Worm (Caenorhabditis elegans) whole organism, L4 larva: Measurements from ENCODE around the gene F20C5.11.

Experiments used
- F37D6.2 ChIP-seq: sonication (generic microtip); optimal IDR thresholded peaks from 2 replicates; lab custom pipeline; 2016; ENCODE audit warnings: mild to moderate bottlenecking, missing genetic modification characterization, missing compliant biosample characterization
- F49E8.2 ChIP-seq: sonication (generic microtip); optimal IDR thresholded peaks from 2 replicates; lab custom pipeline; 2016; ENCODE audit warnings: missing compliant biosample characterization, mild to moderate bottlenecking, missing genetic modification characterization, borderline replicate concordance
- R02D3.7 ChIP-seq: fragments of 150-350 bp; sonication (generic microtip); optimal IDR thresholded peaks from 3 replicates; lab custom pipeline; 2014; ENCODE audit warnings: missing biosample characterization, missing genetic modification characterization
- Y75B8A.6 ChIP-seq: fragments of 200-800 bp; sonication (Bioruptor generic); IDR thresholded peaks from 2 replicates; pipeline ENCODE4 v1.3.6; 2022; ENCODE audit warnings: missing genetic modification reagents, missing genetic modification characterization, missing compliant biosample characterization
- ZK337.2 ChIP-seq: fragments of 200-800 bp; sonication (Bioruptor generic); IDR thresholded peaks from 2 replicates; pipeline ENCODE4 v1.3.6; 2022; ENCODE audit warnings: missing genetic modification reagents, missing genetic modification characterization, missing compliant biosample characterization
- aha-1 ChIP-seq: fragments of 150-350 bp; peaks from one replicate; lab custom pipeline; 2014; ENCODE audit warnings: missing biosample characterization, missing genetic modification characterization
- ama-1 ChIP-seq: fragments of 150-350 bp; optimal IDR thresholded peaks from 2 replicates; lab custom pipeline; 2014; ENCODE audit warnings: inconsistent platforms, mixed read lengths
- ceh-32 ChIP-seq: sonication (generic microtip); optimal IDR thresholded peaks from 2 replicates; lab custom pipeline; 2016; ENCODE audit warnings: mild to moderate bottlenecking, missing genetic modification characterization, missing compliant biosample characterization; ENCODE audit not compliant: poor library complexity
- ceh-82 ChIP-seq: sonication (generic microtip); optimal IDR thresholded peaks from 2 replicates; lab custom pipeline; 2017; ENCODE audit warnings: missing biosample characterization, missing genetic modification characterization
- ctbp-1 ChIP-seq: fragments of 200-800 bp; sonication (Bioruptor generic); IDR thresholded peaks from 2 replicates; pipeline ENCODE4 v1.3.6; 2022; ENCODE audit warnings: missing genetic modification reagents, missing genetic modification characterization, missing compliant biosample characterization
- dmd-9 ChIP-seq: fragments of 200-800 bp; sonication (Bioruptor generic); IDR thresholded peaks from 2 replicates; pipeline ENCODE4 v1.3.6; 2022; ENCODE audit warnings: missing genetic modification reagents, missing genetic modification characterization, missing compliant biosample characterization
- duxl-1 ChIP-seq: sonication (generic microtip); optimal IDR thresholded peaks from 2 replicates; lab custom pipeline; 2016; ENCODE audit warnings: mild to moderate bottlenecking, missing genetic modification characterization, moderate library complexity, missing compliant biosample characterization; ENCODE audit not compliant: poor library complexity
- dve-1 ChIP-seq: sonication (generic microtip); optimal IDR thresholded peaks from 2 replicates; lab custom pipeline; 2017; ENCODE audit warnings: antibody characterized with exemption, mild to moderate bottlenecking, missing genetic modification characterization, missing compliant biosample characterization; ENCODE audit not compliant: insufficient read depth
- egl-43 ChIP-seq: fragments of 200-800 bp; sonication (Bioruptor generic); IDR thresholded peaks from 2 replicates; pipeline ENCODE4 v1.3.6; 2022; ENCODE audit warnings: missing genetic modification reagents, missing genetic modification characterization, missing compliant biosample characterization
- gei-8 ChIP-seq: fragments of 200-800 bp; sonication (Bioruptor generic); optimal IDR thresholded peaks from 2 replicates; lab custom pipeline; 2018; ENCODE audit warnings: mild to moderate bottlenecking, missing genetic modification characterization, missing compliant biosample characterization
- hlh-30 ChIP-seq: sonication (generic microtip); optimal IDR thresholded peaks from 2 replicates; lab custom pipeline; 2017; ENCODE audit warnings: antibody characterized with exemption, mild to moderate bottlenecking, missing genetic modification characterization, missing compliant biosample characterization; ENCODE audit not compliant: insufficient read depth
- jun-1 ChIP-seq: fragments of 150-350 bp; optimal IDR thresholded peaks from 2 replicates; lab custom pipeline; 2014; ENCODE audit warnings: missing biosample characterization, missing genetic modification reagents, missing genetic modification characterization
- lin-13 ChIP-seq: fragments of 150-350 bp; optimal IDR thresholded peaks from 2 replicates; lab custom pipeline; 2014; ENCODE audit warnings: missing biosample characterization, missing genetic modification reagents, missing genetic modification characterization
- lin-38 ChIP-seq: fragments of 200-800 bp; sonication (Bioruptor generic); IDR thresholded peaks from 2 replicates; pipeline ENCODE4 v1.3.6; 2022; ENCODE audit warnings: missing genetic modification reagents, missing genetic modification characterization, missing compliant biosample characterization
- lin-39 ChIP-seq: fragments of 150-350 bp; optimal IDR thresholded peaks from 2 replicates; lab custom pipeline; 2014; ENCODE audit warnings: missing biosample characterization, missing genetic modification reagents, missing genetic modification characterization
- madf-5 ChIP-seq, 2 experiments: fragments of 200-800 bp; sonication (Bioruptor generic); IDR thresholded peaks; 2 replicates each; pipeline ENCODE4 v1.3.6; 2022; ENCODE audit warnings: missing compliant biosample characterization in 2 of 2, missing genetic modification characterization in 2 of 2
- mdl-1 ChIP-seq, 2 experiments: fragments of 150-350 bp in 1 of 2; sonication (generic microtip) in 1 of 2; optimal IDR thresholded peaks; 2 replicates each; lab custom pipeline; 2014 to 2017; ENCODE audit warnings: missing biosample characterization in 2 of 2, missing genetic modification characterization in 2 of 2
- mdt-29 ChIP-seq: fragments of 200-800 bp; sonication (Bioruptor generic); IDR thresholded peaks from 2 replicates; pipeline ENCODE4 v1.3.6; 2022; ENCODE audit warnings: missing genetic modification reagents, missing genetic modification characterization, missing compliant biosample characterization
- mes-2 ChIP-seq: sonication (generic microtip); optimal IDR thresholded peaks from 2 replicates; lab custom pipeline; 2016; ENCODE audit warnings: missing genotype, mild to moderate bottlenecking, missing genetic modification characterization, missing compliant biosample characterization; ENCODE audit not compliant: poor library complexity, severe bottlenecking
- mxl-3 ChIP-seq: fragments of 200-800 bp; sonication (Bioruptor generic); optimal IDR thresholded peaks from 2 replicates; lab custom pipeline; 2018; ENCODE audit warnings: mild to moderate bottlenecking, missing genetic modification characterization, missing compliant biosample characterization
- nhr-10 ChIP-seq: fragments of 150-350 bp; optimal IDR thresholded peaks from 2 replicates; lab custom pipeline; 2014; ENCODE audit warnings: missing biosample characterization, missing genetic modification characterization
- nhr-102 ChIP-seq: sonication (generic microtip); optimal IDR thresholded peaks from 2 replicates; lab custom pipeline; 2016; ENCODE audit warnings: mild to moderate bottlenecking, missing genetic modification characterization, moderate library complexity, missing compliant biosample characterization
- nhr-11 ChIP-seq: fragments of 150-350 bp; optimal IDR thresholded peaks from 2 replicates; lab custom pipeline; 2014; ENCODE audit warnings: missing biosample characterization, missing genetic modification characterization
- nhr-41 ChIP-seq: fragments of 200-800 bp; sonication (Bioruptor generic); IDR thresholded peaks from 2 replicates; pipeline ENCODE4 v1.3.6; 2022; ENCODE audit warnings: missing genetic modification reagents, missing genetic modification characterization, missing compliant biosample characterization
- nhr-42 ChIP-seq: fragments of 200-800 bp; sonication (Bioruptor generic); IDR thresholded peaks from 2 replicates; pipeline ENCODE4 v1.3.6; 2022; ENCODE audit warnings: missing genetic modification characterization, missing compliant biosample characterization
- nhr-48 ChIP-seq: sonication (generic microtip); optimal IDR thresholded peaks from 2 replicates; lab custom pipeline; 2016; ENCODE audit warnings: mild to moderate bottlenecking, missing genetic modification characterization, missing compliant biosample characterization
- pha-4 ChIP-seq, 2 experiments: fragments of 150-350 bp in 1 of 2; fragments of 200-800 bp in 1 of 2; sonication (Bioruptor generic) in 1 of 2; IDR thresholded peaks in 1 of 2; optimal IDR thresholded peaks in 1 of 2; 2 replicates each; pipeline versions ENCODE4 v1.3.6 to Lab custom; 2014 to 2022; ENCODE audit warnings: missing genetic modification characterization in 2 of 2, missing genetic modification reagents in 2 of 2, missing biosample characterization in 1 of 2, missing compliant biosample characterization in 1 of 2
- pqm-1 ChIP-seq: sonication (generic microtip); optimal IDR thresholded peaks from 2 replicates; lab custom pipeline; 2017; ENCODE audit warnings: missing biosample characterization, missing genetic modification characterization
- rbr-2 ChIP-seq: sonication (generic microtip); optimal IDR thresholded peaks from 2 replicates; lab custom pipeline; 2016; ENCODE audit warnings: missing genotype, missing genetic modification characterization, missing compliant biosample characterization
- sdz-12 ChIP-seq: fragments of 200-800 bp; sonication (Bioruptor generic); optimal IDR thresholded peaks from 2 replicates; lab custom pipeline; 2018; ENCODE audit warnings: mild to moderate bottlenecking, missing genetic modification characterization, missing compliant biosample characterization
- skn-1 ChIP-seq: fragments of 150-350 bp; optimal IDR thresholded peaks from 2 replicates; lab custom pipeline; 2014; ENCODE audit warnings: missing biosample characterization, missing genetic modification characterization
- snpc-1.2 ChIP-seq: fragments of 200-800 bp; sonication (Bioruptor generic); IDR thresholded peaks from 2 replicates; pipeline ENCODE4 v1.3.6; 2022; ENCODE audit warnings: missing genetic modification reagents, missing genetic modification characterization, missing compliant biosample characterization
- snpc-4 ChIP-seq: fragments of 150-350 bp; optimal IDR thresholded peaks from 2 replicates; lab custom pipeline; 2014; ENCODE audit warnings: missing biosample characterization, missing genetic modification characterization
- spr-3 ChIP-seq: fragments of 200-800 bp; sonication (Bioruptor generic); optimal IDR thresholded peaks from 2 replicates; lab custom pipeline; 2018; ENCODE audit warnings: mild to moderate bottlenecking, missing genetic modification characterization, missing compliant biosample characterization
- tra-1 ChIP-seq: fragments of 200-800 bp; sonication (Bioruptor generic); IDR thresholded peaks from 2 replicates; pipeline ENCODE4 v1.3.6; 2022; ENCODE audit warnings: missing genetic modification reagents, missing genetic modification characterization, missing compliant biosample characterization
- unc-130 ChIP-seq: sonication (generic microtip); optimal IDR thresholded peaks from 2 replicates; lab custom pipeline; 2016; ENCODE audit warnings: missing genetic modification reagents, missing genetic modification characterization, missing compliant biosample characterization
- unc-39 ChIP-seq: sonication (generic microtip); optimal IDR thresholded peaks from 2 replicates; lab custom pipeline; 2017; ENCODE audit warnings: missing biosample characterization, missing genetic modification characterization
- unc-62 ChIP-seq, 3 experiments: fragments of 150-350 bp in 1 of 3; sonication (generic microtip); optimal IDR thresholded peaks in 2 of 3; peaks in 1 of 3; 1 replicate in 1 of 3; 2 replicates in 2 of 3; lab custom pipeline; 2014 to 2017; ENCODE audit warnings: missing biosample characterization in 3 of 3, missing genetic modification characterization in 3 of 3, missing genetic modification reagents in 3 of 3, missing genotype in 1 of 3
- vab-7 ChIP-seq: fragments of 200-800 bp; sonication (Bioruptor generic); IDR thresholded peaks from 2 replicates; pipeline ENCODE4 v1.3.6; 2022; ENCODE audit warnings: missing genetic modification reagents, missing genetic modification characterization, missing compliant biosample characterization
- zfp-2 ChIP-seq: sonication (generic microtip); optimal IDR thresholded peaks from 2 replicates; lab custom pipeline; 2016; ENCODE audit warnings: mild to moderate bottlenecking, missing genetic modification characterization, missing compliant biosample characterization
- zip-2 ChIP-seq: fragments of 150-350 bp; optimal IDR thresholded peaks from 2 replicates; lab custom pipeline; 2014; ENCODE audit warnings: missing biosample characterization, missing genetic modification characterization
- ztf-11 ChIP-seq: fragments of 150-350 bp; optimal IDR thresholded peaks from 2 replicates; lab custom pipeline; 2014; ENCODE audit warnings: missing biosample characterization, missing genetic modification characterization

Gene F20C5.11

ce11 chrIV:8794895-8795665, 33.3 kb upstream of the F20C5.11 start (continued):
- TF ChIP-seq lin-39 (tag; lab: Kevin White, UChicago) (peak; percentile 52), mes-2 (peak; percentile 57), gei-8 (peak; percentile 68), nhr-41 (GFP tag; lab: Robert Waterston, UW) (peak; percentile 86; the same call in 1 of the 2 replicates), mdt-29 (GFP tag; lab: Robert Waterston, UW) (no peak), vab-7 (GFP tag; lab: Robert Waterston, UW) (peak; percentile 35; the same call in 1 of the 2 replicates), lin-38 (GFP tag; lab: Robert Waterston, UW) (peak; percentile 59; the same call in 1 of the 2 replicates), jun-1 (tag; lab: Kevin White, UChicago) (peak; percentile 52), aha-1 (tag; lab: Kevin White, UChicago) (peak; percentile 99), zip-2 (tag; lab: Kevin White, UChicago) (no peak), duxl-1 (tag; lab: Kevin White, UChicago) (peak; percentile 2), zfp-2 (tag; lab: Kevin White, UChicago) (no peak), pha-4 (GFP tag; IDR thresholded peaks at IDR 0.05; lab: Robert Waterston, UW) (peak; percentile 79; the same call in 1 of the 2 replicates), pha-4 (tag; optimal IDR thresholded peaks at IDR 0.05; lab: Kevin White, UChicago) (no peak), nhr-42 (peak; percentile 35; the same call in 1 of the 2 replicates), nhr-48 (tag; lab: Kevin White, UChicago) (peak; percentile 83), mdl-1 (tag; optimal IDR thresholded peaks at IDR 0.05; lab: Kevin White, UChicago) (peak; percentile 73 to 97), nhr-10 (peak; percentile 88), egl-43 (GFP tag; lab: Robert Waterston, UW) (peak; percentile 82), nhr-102 (peak; percentile 66), ctbp-1 (GFP tag; lab: Robert Waterston, UW) (peak; percentile 87), dve-1 (tag; lab: Kevin White, UChicago) (peak; percentile 90), ZK337.2 (GFP tag; lab: Robert Waterston, UW) (no peak), madf-5 (GFP tag; IDR thresholded peaks at IDR 0.05; lab: Robert Waterston, UW) (no peak), sdz-12 (GFP tag; lab: Kevin White, UChicago) (peak; percentile 31), F49E8.2 (tag; lab: Kevin White, UChicago) (no peak), lin-13 (peak; percentile 81), rbr-2 (tag; lab: Kevin White, UChicago) (peak; percentile 86), hlh-30 (tag; lab: Kevin White, UChicago) (peak; percentile 96), spr-3 (GFP tag; lab: Kevin White, UChicago) (peak; percentile 68), dmd-9 (GFP tag; lab: Robert Waterston, UW) (no peak), unc-39 (tag; lab: Kevin White, UChicago) (no peak), mxl-3 (GFP tag; lab: Kevin White, UChicago) (peak; percentile 93), nhr-11 (peak; percentile 84), tra-1 (GFP tag; lab: Robert Waterston, UW) (peak; percentile 93), F37D6.2 (peak; percentile 72), ceh-32 (tag; lab: Kevin White, UChicago) (peak; percentile 15)

ce11 chrIV:8793223-8793622, 31.4 kb upstream of the F20C5.11 start:
- TF ChIP-seq jun-1 (tag; lab: Kevin White, UChicago) (no peak), snpc-1.2 (GFP tag; lab: Robert Waterston, UW) (no peak), skn-1 (no peak), Y75B8A.6 (GFP tag; lab: Robert Waterston, UW) (no peak), R02D3.7 (tag; lab: Kevin White, UChicago) (no peak), ceh-82 (no peak), snpc-4 (no peak), nhr-41 (GFP tag; lab: Robert Waterston, UW) (no peak), pqm-1 (tag; lab: Kevin White, UChicago) (peak; percentile 80), ama-1 (lab: Kevin White, UChicago) (no peak), F37D6.2 (no peak), mdl-1 (tag; optimal IDR thresholded peaks at IDR 0.05; lab: Kevin White, UChicago) (peak in 1 of 2 experiments; percentile 52), mes-2 (no peak), ztf-11 (tag; lab: Kevin White, UChicago) (no peak), unc-62 (GFP tag; optimal IDR thresholded peaks at IDR 0.05 in 1 of 2; lab: Kevin White, UChicago) (peak in 1 of 2 experiments; percentile 97), unc-62 (tag; optimal IDR thresholded peaks at IDR 0.05; lab: Kevin White, UChicago) (no peak), madf-5 (GFP tag; IDR thresholded peaks at IDR 0.05; lab: Robert Waterston, UW) (no peak), zip-2 (tag; lab: Kevin White, UChicago) (no peak), pha-4 (GFP tag; IDR thresholded peaks at IDR 0.05; lab: Robert Waterston, UW) (no peak), pha-4 (tag; optimal IDR thresholded peaks at IDR 0.05; lab: Kevin White, UChicago) (no peak), unc-130 (GFP tag; lab: Kevin White, UChicago) (no peak)
